Worm (Caenorhabditis elegans) whole organism, L1 larva: ENCODE data around the gene F53C11.1.
A peak's percentile ranks its signal among the peaks of the same experiment; 100 is the strongest.

ENCODE experiments used
- ceh-63 ChIP-seq: fragments of 200-800 bp; sonication (Bioruptor generic); optimal IDR thresholded peaks from 2 replicates; lab custom pipeline; 2018; ENCODE audit warnings: mild to moderate bottlenecking, missing genetic modification characterization, missing compliant biosample characterization
- elt-2 ChIP-seq: sonication (generic microtip); optimal IDR thresholded peaks from 2 replicates; lab custom pipeline; 2016; ENCODE audit warnings: missing genetic modification characterization, mild to moderate bottlenecking, inconsistent platforms, missing compliant biosample characterization, missing genetic modification reagents
- fkh-10 ChIP-seq: sonication (generic microtip); optimal IDR thresholded peaks from 2 replicates; lab custom pipeline; 2017; ENCODE audit warnings: missing biosample characterization, missing genetic modification reagents, missing genetic modification characterization
- lin-39 ChIP-seq: fragments of 150-350 bp; optimal IDR thresholded peaks from 2 replicates; lab custom pipeline; 2014; ENCODE audit warnings: missing biosample characterization, missing genetic modification reagents, missing genetic modification characterization
- nhr-11 ChIP-seq: fragments of 150-350 bp; optimal IDR thresholded peaks from 2 replicates; lab custom pipeline; 2014; ENCODE audit warnings: missing biosample characterization, missing genetic modification characterization
- nhr-12 ChIP-seq: sonication (generic microtip); optimal IDR thresholded peaks from 2 replicates; lab custom pipeline; 2017; ENCODE audit warnings: missing biosample characterization, missing genetic modification characterization
- nhr-76 ChIP-seq: sonication (generic microtip); optimal IDR thresholded peaks from 2 replicates; lab custom pipeline; 2017; ENCODE audit warnings: missing biosample characterization, missing genetic modification characterization
- pqm-1 ChIP-seq: sonication (generic microtip); optimal IDR thresholded peaks from 3 replicates; lab custom pipeline; 2017; ENCODE audit warnings: missing biosample characterization, missing genetic modification characterization
- tbx-2 ChIP-seq: sonication (generic microtip); optimal IDR thresholded peaks from 2 replicates; lab custom pipeline; 2016; ENCODE audit warnings: missing genetic modification characterization, missing compliant biosample characterization

DNA sequence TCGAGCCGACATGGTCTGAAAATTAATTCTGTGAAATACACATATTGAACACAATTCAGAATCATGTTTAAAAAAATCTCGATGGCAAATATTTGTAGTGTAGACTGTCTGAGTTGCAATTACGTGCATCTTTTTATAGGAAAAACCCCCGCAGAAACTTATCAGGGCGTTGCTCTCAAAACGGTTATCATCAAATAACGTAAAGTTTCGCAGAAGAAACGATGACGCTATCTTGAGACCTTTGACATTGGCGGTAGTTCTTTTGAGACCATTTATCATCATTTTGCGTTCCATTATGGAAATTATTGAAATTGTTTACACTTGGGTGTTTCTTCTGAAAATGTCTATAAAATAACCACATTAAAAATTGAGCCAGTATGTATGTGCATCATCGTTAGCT, 44.8 kb upstream of the F53C11.1 start, which contains the start of gene dct-17:
- no peak for TF ChIP-seq fkh-10 (GFP tag; lab: Kevin White, UChicago)
- no peak for TF ChIP-seq nhr-76 (tag; lab: Kevin White, UChicago)
- TF ChIP-seq nhr-11 (tag; lab: Kevin White, UChicago), result no peak
- peak; percentile 24 for TF ChIP-seq elt-2
- TF ChIP-seq pqm-1 (tag; lab: Kevin White, UChicago), result peak; percentile 3
- TF ChIP-seq nhr-12 (tag; lab: Kevin White, UChicago), result no peak
- no peak for TF ChIP-seq lin-39 (tag; lab: Kevin White, UChicago)
- TF ChIP-seq tbx-2 (tag; lab: Kevin White, UChicago), result no peak
- no peak for TF ChIP-seq ceh-63 (GFP tag; lab: Kevin White, UChicago)
